Worm (Caenorhabditis elegans) whole organism, L1 larva: ENCODE measurements around the gene frm-5.1.
A peak's percentile ranks its signal among the peaks of the same experiment; 100 is the strongest.

ENCODE experiments used
- C04F5.9 ChIP-seq: sonication (generic microtip); optimal IDR thresholded peaks from 2 replicates; lab custom pipeline; 2016; ENCODE audit warnings: missing genetic modification characterization, missing compliant biosample characterization
- alr-1 ChIP-seq: fragments of 200-800 bp; sonication (Bioruptor generic); optimal IDR thresholded peaks from 2 replicates; lab custom pipeline; 2018; ENCODE audit warnings: borderline replicate concordance, mild to moderate bottlenecking, missing genetic modification characterization, missing compliant biosample characterization
- aly-2 ChIP-seq: fragments of 150-350 bp; optimal IDR thresholded peaks from 2 replicates; lab custom pipeline; 2014; ENCODE audit warnings: missing biosample characterization, missing genetic modification characterization
- ceh-63 ChIP-seq: fragments of 200-800 bp; sonication (Bioruptor generic); optimal IDR thresholded peaks from 2 replicates; lab custom pipeline; 2018; ENCODE audit warnings: mild to moderate bottlenecking, missing genetic modification characterization, missing compliant biosample characterization
- ceh-82 ChIP-seq, 3 experiments: fragments of 150-350 bp in 1 of 3; sonication (generic microtip) in 2 of 3; optimal IDR thresholded peaks; 2 replicates each; lab custom pipeline; 2014 to 2017; ENCODE audit warnings: missing biosample characterization in 3 of 3, missing genetic modification characterization in 3 of 3
- ceh-90 ChIP-seq: sonication (generic microtip); optimal IDR thresholded peaks from 2 replicates; lab custom pipeline; 2016; ENCODE audit warnings: missing genetic modification characterization, missing compliant biosample characterization
- dpl-1 ChIP-seq, 3 experiments: fragments of 150-350 bp in 2 of 3; sonication (generic microtip) in 1 of 3; optimal IDR thresholded peaks; 2 replicates each; lab custom pipeline; 2014 to 2017; ENCODE audit warnings: missing biosample characterization in 3 of 3, missing genetic modification characterization in 3 of 3, missing genetic modification reagents in 3 of 3
- dsc-1 ChIP-seq: sonication (generic microtip); optimal IDR thresholded peaks from 2 replicates; lab custom pipeline; 2016; ENCODE audit warnings: mild to moderate bottlenecking, missing genetic modification characterization, missing compliant biosample characterization
- efl-1 ChIP-seq, 4 experiments: fragments of 150-350 bp; optimal IDR thresholded peaks in 3 of 4; peaks in 1 of 4; 1 replicate in 1 of 4; 2 replicates in 3 of 4; lab custom pipeline; 2014; ENCODE audit warnings: missing biosample characterization in 2 of 4, missing genetic modification characterization in 2 of 4, missing genetic modification reagents in 2 of 4
- egl-13 ChIP-seq: sonication (generic microtip); optimal IDR thresholded peaks from 2 replicates; lab custom pipeline; 2016; ENCODE audit warnings: missing genotype, missing genetic modification reagents, missing genetic modification characterization, missing compliant biosample characterization
- egl-27 ChIP-seq, 2 experiments: fragments of 150-350 bp in 1 of 2; sonication (generic microtip); optimal IDR thresholded peaks; 3 replicates each; lab custom pipeline; 2017 to 2018; ENCODE audit warnings: missing biosample characterization in 2 of 2, missing genetic modification characterization in 2 of 2, missing genetic modification reagents in 2 of 2
- fkh-8 ChIP-seq: sonication (generic microtip); optimal IDR thresholded peaks from 2 replicates; lab custom pipeline; 2016; ENCODE audit warnings: mild to moderate bottlenecking, missing genetic modification characterization, missing compliant biosample characterization
- fos-1 ChIP-seq: fragments of 150-350 bp; optimal IDR thresholded peaks from 2 replicates; lab custom pipeline; 2014; ENCODE audit warnings: missing biosample characterization, missing genetic modification characterization
- grh-1 ChIP-seq: fragments of 200-800 bp; sonication (Bioruptor generic); IDR thresholded peaks from 2 replicates; pipeline ENCODE4 v1.3.6; 2022; ENCODE audit warnings: missing genetic modification reagents, missing genetic modification characterization, missing compliant biosample characterization
- hpl-2 ChIP-seq: fragments of 150-350 bp; optimal IDR thresholded peaks from 2 replicates; lab custom pipeline; 2014; ENCODE audit warnings: missing biosample characterization, missing genetic modification reagents, missing genetic modification characterization
- isw-1 ChIP-seq: fragments of 200-800 bp; sonication (Bioruptor generic); IDR thresholded peaks from 2 replicates; pipeline ENCODE4 v1.3.6; 2022; ENCODE audit warnings: missing genetic modification characterization, missing compliant biosample characterization
- jun-1 ChIP-seq: fragments of 150-350 bp; optimal IDR thresholded peaks from 2 replicates; lab custom pipeline; 2014; ENCODE audit warnings: missing biosample characterization, missing genetic modification reagents, missing genetic modification characterization
- lin-13 ChIP-seq: fragments of 150-350 bp; optimal IDR thresholded peaks from 2 replicates; lab custom pipeline; 2014; ENCODE audit warnings: missing biosample characterization, missing genetic modification reagents, missing genetic modification characterization
- lin-14 ChIP-seq: fragments of 200-800 bp; sonication (Bioruptor generic); optimal IDR thresholded peaks from 2 replicates; lab custom pipeline; 2018; ENCODE audit warnings: mild to moderate bottlenecking, missing genetic modification characterization, moderate library complexity, missing compliant biosample characterization
- lin-15B ChIP-seq: fragments of 150-350 bp; sonication (generic microtip); optimal IDR thresholded peaks from 3 replicates; lab custom pipeline; 2014; ENCODE audit warnings: missing biosample characterization, missing genetic modification characterization
- lin-35 ChIP-seq, 2 experiments: fragments of 150-350 bp; optimal IDR thresholded peaks; 2 replicates each; lab custom pipeline; 2014; ENCODE audit warnings: missing biosample characterization in 2 of 2, missing genetic modification characterization in 2 of 2, missing genetic modification reagents in 2 of 2
- lin-39 ChIP-seq: fragments of 150-350 bp; optimal IDR thresholded peaks from 2 replicates; lab custom pipeline; 2014; ENCODE audit warnings: missing biosample characterization, missing genetic modification reagents, missing genetic modification characterization
- lsy-2 ChIP-seq, 2 experiments: fragments of 150-350 bp; optimal IDR thresholded peaks; 2 replicates each; lab custom pipeline; 2014; ENCODE audit warnings: missing biosample characterization in 2 of 2, missing genetic modification characterization in 2 of 2
- mdl-1 ChIP-seq, 2 experiments: fragments of 150-350 bp; optimal IDR thresholded peaks; 2 replicates each; lab custom pipeline; 2014 to 2017; ENCODE audit warnings: missing biosample characterization in 2 of 2, missing genetic modification characterization in 2 of 2, inconsistent platforms in 1 of 2
- mep-1 ChIP-seq: fragments of 150-350 bp; optimal IDR thresholded peaks from 2 replicates; lab custom pipeline; 2014; ENCODE audit warnings: missing biosample characterization, missing genetic modification characterization
- nhr-11 ChIP-seq: fragments of 150-350 bp; optimal IDR thresholded peaks from 2 replicates; lab custom pipeline; 2014; ENCODE audit warnings: missing biosample characterization, missing genetic modification characterization
- nhr-12 ChIP-seq: sonication (generic microtip); optimal IDR thresholded peaks from 2 replicates; lab custom pipeline; 2017; ENCODE audit warnings: missing biosample characterization, missing genetic modification characterization
- nhr-19 ChIP-seq: fragments of 200-800 bp; sonication (Bioruptor generic); conservative IDR thresholded peaks from 2 replicates; pipeline ENCODE4 v1.3.6; 2022; ENCODE audit warnings: missing genetic modification characterization, missing compliant biosample characterization
- nhr-237 ChIP-seq: fragments of 150-350 bp; optimal IDR thresholded peaks from 2 replicates; lab custom pipeline; 2014; ENCODE audit warnings: missing biosample characterization, missing genetic modification characterization
- nhr-28 ChIP-seq: fragments of 150-350 bp; optimal IDR thresholded peaks from 2 replicates; lab custom pipeline; 2014; ENCODE audit warnings: missing biosample characterization, missing genetic modification characterization
- nhr-71 ChIP-seq: sonication (generic microtip); optimal IDR thresholded peaks from 2 replicates; lab custom pipeline; 2016; ENCODE audit warnings: mild to moderate bottlenecking, missing genetic modification characterization, moderate library complexity, missing compliant biosample characterization
- nhr-76 ChIP-seq: sonication (generic microtip); optimal IDR thresholded peaks from 2 replicates; lab custom pipeline; 2017; ENCODE audit warnings: missing biosample characterization, missing genetic modification characterization
- nhr-77 ChIP-seq: fragments of 150-350 bp; optimal IDR thresholded peaks from 2 replicates; lab custom pipeline; 2014; ENCODE audit warnings: missing biosample characterization, missing genetic modification characterization
- nhr-85 ChIP-seq: sonication (generic microtip); peaks from one replicate; lab custom pipeline; 2016; ENCODE audit warnings: missing genetic modification characterization, inconsistent platforms, missing compliant biosample characterization
- nhr-90 ChIP-seq: sonication (generic microtip); optimal IDR thresholded peaks from 2 replicates; lab custom pipeline; 2016; ENCODE audit warnings: mild to moderate bottlenecking, missing genetic modification characterization, missing compliant biosample characterization; ENCODE audit not compliant: poor library complexity
- pag-3 ChIP-seq: sonication (generic microtip); optimal IDR thresholded peaks from 2 replicates; lab custom pipeline; 2017; ENCODE audit warnings: missing genetic modification characterization, mild to moderate bottlenecking, missing compliant biosample characterization, antibody characterized with exemption, borderline replicate concordance; ENCODE audit not compliant: insufficient read depth
- pqm-1 ChIP-seq: sonication (generic microtip); optimal IDR thresholded peaks from 3 replicates; lab custom pipeline; 2017; ENCODE audit warnings: missing biosample characterization, missing genetic modification characterization
- rnt-1 ChIP-seq: sonication (generic microtip); optimal IDR thresholded peaks from 2 replicates; lab custom pipeline; 2016; ENCODE audit warnings: mild to moderate bottlenecking, missing genetic modification characterization, moderate library complexity, missing compliant biosample characterization
- skn-1 ChIP-seq: fragments of 150-350 bp; optimal IDR thresholded peaks from 2 replicates; lab custom pipeline; 2014; ENCODE audit warnings: missing biosample characterization, missing genetic modification characterization
- snpc-4 ChIP-seq: fragments of 150-350 bp; optimal IDR thresholded peaks from 2 replicates; lab custom pipeline; 2014; ENCODE audit warnings: missing biosample characterization, missing genetic modification characterization
- snu-23 ChIP-seq: sonication (generic microtip); optimal IDR thresholded peaks from 2 replicates; lab custom pipeline; 2016; ENCODE audit warnings: missing genetic modification characterization, missing compliant biosample characterization
- sox-4 ChIP-seq: sonication (generic microtip); optimal IDR thresholded peaks from 2 replicates; lab custom pipeline; 2016; ENCODE audit warnings: missing genetic modification characterization, missing compliant biosample characterization
- sptf-1 ChIP-seq: fragments of 150-350 bp; optimal IDR thresholded peaks from 2 replicates; lab custom pipeline; 2014; ENCODE audit warnings: missing biosample characterization, missing genetic modification characterization
- tbx-2 ChIP-seq: sonication (generic microtip); optimal IDR thresholded peaks from 2 replicates; lab custom pipeline; 2016; ENCODE audit warnings: missing genetic modification characterization, missing compliant biosample characterization
- unc-130 ChIP-seq: fragments of 150-350 bp; optimal IDR thresholded peaks from 2 replicates; lab custom pipeline; 2017; ENCODE audit warnings: missing biosample characterization, missing genetic modification characterization, inconsistent platforms
- unc-30 ChIP-seq: sonication (generic microtip); optimal IDR thresholded peaks from 2 replicates; lab custom pipeline; 2017; ENCODE audit warnings: missing biosample characterization, missing genetic modification characterization
- unc-86 ChIP-seq: sonication (generic microtip); optimal IDR thresholded peaks from 2 replicates; lab custom pipeline; 2016; ENCODE audit warnings: missing genetic modification characterization, missing compliant biosample characterization
- xbp-1 ChIP-seq: sonication (generic microtip); optimal IDR thresholded peaks from 2 replicates; lab custom pipeline; 2016; ENCODE audit warnings: missing genetic modification characterization, missing compliant biosample characterization

frm-5.1 gene

DNA sequence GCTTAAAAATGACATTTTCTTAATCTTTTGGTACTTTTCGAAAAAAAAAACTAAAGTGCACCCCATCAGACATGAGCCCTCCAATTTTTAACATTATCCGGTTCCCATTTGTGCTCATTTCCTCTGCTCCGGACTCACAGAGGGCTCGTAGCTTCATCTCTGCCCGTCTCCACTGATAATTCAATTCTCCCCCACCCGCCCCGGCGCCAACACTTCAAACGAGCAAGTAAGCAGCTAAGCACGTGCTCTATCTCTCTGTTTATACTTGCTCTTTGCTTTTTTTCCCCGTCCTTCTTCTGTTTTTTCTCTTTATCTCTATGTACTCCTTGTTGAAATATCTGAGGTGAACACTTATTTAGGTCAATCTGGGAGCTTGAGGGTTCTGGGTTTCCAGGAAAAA is 30.5 kb upstream of the frm-5.1 start, which contains the start of gene T05C7.9 (continued):
- TF ChIP-seq egl-13 (tag; lab: Kevin White, UChicago) (no peak), sptf-1 (tag; lab: Kevin White, UChicago) (no peak), fkh-8 (tag; lab: Kevin White, UChicago) (peak; percentile 38), lin-14 (GFP tag; lab: Kevin White, UChicago) (peak; percentile 85), nhr-19 (GFP tag; lab: Robert Waterston, UW) (no peak), snpc-4 (tag; lab: Kevin White, UChicago) (no peak), grh-1 (GFP tag; lab: Robert Waterston, UW) (no peak), nhr-237 (no peak), tbx-2 (tag; lab: Kevin White, UChicago) (peak; percentile 30), unc-30 (tag; lab: Kevin White, UChicago) (no peak), nhr-28 (no peak), nhr-77 (tag; lab: Kevin White, UChicago) (peak; percentile 9), alr-1 (no peak), efl-1 (optimal IDR thresholded peaks at IDR 0.05; lab: Kevin White, UChicago) (no peak), efl-1 (GFP tag; optimal IDR thresholded peaks at IDR 0.05 in 1 of 2; lab: Kevin White, UChicago) (peak in 1 of 2 experiments; percentile 87), aly-2 (tag; lab: Kevin White, UChicago) (no peak), snu-23 (no peak), lin-13 (GFP tag; lab: Kevin White, UChicago) (no peak), dsc-1 (tag; lab: Kevin White, UChicago) (no peak), ceh-90 (tag; lab: Kevin White, UChicago) (no peak), nhr-76 (no peak), C04F5.9 (tag; lab: Kevin White, UChicago) (no peak), rnt-1 (tag; lab: Kevin White, UChicago) (peak; percentile 13), lin-39 (tag; lab: Kevin White, UChicago) (no peak), lin-35 (GFP tag; optimal IDR thresholded peaks at IDR 0.05; lab: Kevin White, UChicago) (no peak), nhr-12 (tag; lab: Kevin White, UChicago) (no peak), lin-15B (tag; lab: Kevin White, UChicago) (no peak), mep-1 (tag; lab: Kevin White, UChicago) (no peak), dpl-1 (GFP tag; optimal IDR thresholded peaks at IDR 0.05; lab: Kevin White, UChicago) (no peak), pqm-1 (tag; lab: Kevin White, UChicago) (no peak), egl-27 (tag; optimal IDR thresholded peaks at IDR 0.05; lab: Kevin White, UChicago) (no peak), nhr-11 (no peak), ceh-82 (tag; optimal IDR thresholded peaks at IDR 0.05; lab: Kevin White, UChicago) (peak in 1 of 3 experiments; percentile 3), unc-130 (tag; lab: Kevin White, UChicago) (no peak), hpl-2 (GFP tag; lab: Kevin White, UChicago) (no peak), xbp-1 (no peak), lsy-2 (tag; optimal IDR thresholded peaks at IDR 0.05; lab: Kevin White, UChicago) (peak in 1 of 2 experiments; percentile 17), pag-3 (tag; lab: Kevin White, UChicago) (no peak), sox-4 (no peak), nhr-71 (tag; lab: Kevin White, UChicago) (peak; percentile 41), nhr-90 (tag; lab: Kevin White, UChicago) (no peak), isw-1 (no peak), skn-1 (tag; lab: Kevin White, UChicago) (peak; percentile 17), jun-1 (no peak)

- no peak for TF ChIP-seq fos-1 (tag; lab: Kevin White, UChicago)
- no peak for TF ChIP-seq unc-86 (tag; lab: Kevin White, UChicago)
- TF ChIP-seq nhr-85, result peak; percentile 22
- no peak for TF ChIP-seq mdl-1 (tag; optimal IDR thresholded peaks at IDR 0.05; lab: Kevin White, UChicago)
- no peak for TF ChIP-seq ceh-63 (GFP tag; lab: Kevin White, UChicago)
Observed at ce11 chrIV:78206-78605, 29.5 kb upstream of the frm-5.1 start.
